Fruit fly (Drosophila melanogaster) whole organism, embryonic: ENCODE results near the gene Rpt4.
A peak's percentile ranks its signal among the peaks of the same experiment; 100 is the strongest.

Experiments used
- Aef1 ChIP-seq: fragments of 200-800 bp; sonication (Bioruptor generic); IDR thresholded peaks from 3 replicates; pipeline ENCODE4 v1.3.6; 2022; ENCODE audit warnings: missing biosample characterization, missing genetic modification characterization
- Atf-2 ChIP-seq: fragments of 200-800 bp; sonication (Bioruptor generic); optimal IDR thresholded peaks from 2 replicates; lab custom pipeline; 2016; ENCODE audit warnings: missing biosample characterization, missing genetic modification characterization
- Atf6 ChIP-seq: fragments of 200-800 bp; sonication (Bioruptor generic); IDR thresholded peaks from 2 replicates; pipeline ENCODE4 v1.3.6; 2022; ENCODE audit warnings: missing biosample characterization, missing genetic modification characterization
- CG10147 ChIP-seq: fragments of 200-800 bp; sonication (Bioruptor generic); optimal IDR thresholded peaks from 2 replicates; lab custom pipeline; 2019; ENCODE audit warnings: missing biosample characterization, mild to moderate bottlenecking, missing genetic modification characterization, moderate library complexity
- CG10654 ChIP-seq: fragments of 200-800 bp; sonication (Bioruptor generic); optimal IDR thresholded peaks from 2 replicates; lab custom pipeline; 2016; ENCODE audit warnings: missing biosample characterization, missing genetic modification characterization
- CG11247 ChIP-seq: fragments of 200-800 bp; sonication (Bioruptor generic); IDR thresholded peaks from 2 replicates; pipeline ENCODE4 v1.3.6; 2022; ENCODE audit warnings: missing biosample characterization, missing genetic modification characterization
- CG12155 ChIP-seq: fragments of 200-800 bp; sonication (Bioruptor generic); optimal IDR thresholded peaks from 3 replicates; lab custom pipeline; 2016; ENCODE audit warnings: missing biosample characterization, missing genetic modification characterization
- CG12659 ChIP-seq: fragments of 200-800 bp; sonication (Bioruptor generic); optimal IDR thresholded peaks from 3 replicates; lab custom pipeline; 2017; ENCODE audit warnings: mild to moderate bottlenecking, missing biosample characterization, missing genetic modification reagents, missing genetic modification characterization
- CG13123 ChIP-seq: fragments of 200-800 bp; sonication (Bioruptor generic); optimal IDR thresholded peaks from 2 replicates; lab custom pipeline; 2016; ENCODE audit warnings: missing biosample characterization, missing genetic modification characterization
- CG14014 ChIP-seq: fragments of 200-800 bp; sonication (Bioruptor generic); IDR thresholded peaks from 2 replicates; pipeline ENCODE4 v1.3.6; 2022; ENCODE audit warnings: missing biosample characterization, missing genetic modification characterization
- CG15514 ChIP-seq: fragments of 200-800 bp; sonication (Bioruptor generic); optimal IDR thresholded peaks from 3 replicates; lab custom pipeline; 2017; ENCODE audit warnings: missing biosample characterization, missing genetic modification characterization, mild to moderate bottlenecking, moderate library complexity, missing genetic modification reagents
- CG17186 ChIP-seq: fragments of 200-800 bp; sonication (Bioruptor generic); optimal IDR thresholded peaks from 3 replicates; lab custom pipeline; 2017; ENCODE audit warnings: missing biosample characterization, missing genetic modification reagents, missing genetic modification characterization
- CG17359 ChIP-seq: fragments of 200-800 bp; sonication (Bioruptor generic); optimal IDR thresholded peaks from 3 replicates; lab custom pipeline; 2018; ENCODE audit warnings: missing biosample characterization, mild to moderate bottlenecking, missing genetic modification characterization, moderate library complexity
- CG18262 ChIP-seq: fragments of 200-800 bp; optimal IDR thresholded peaks from 3 replicates; lab custom pipeline; 2019; ENCODE audit warnings: missing biosample characterization, mild to moderate bottlenecking, missing genetic modification characterization, moderate library complexity
- CG2889 ChIP-seq: fragments of 200-800 bp; sonication (Bioruptor generic); IDR thresholded peaks from 3 replicates; pipeline ENCODE4 v1.3.6; 2022; ENCODE audit warnings: missing biosample characterization, missing genetic modification characterization
- CG33213 ChIP-seq: fragments of 200-800 bp; sonication (Bioruptor generic); optimal IDR thresholded peaks from 3 replicates; lab custom pipeline; 2016; ENCODE audit warnings: missing biosample characterization, missing genetic modification characterization
- CG4404 ChIP-seq: fragments of 200-800 bp; sonication (Bioruptor generic); IDR thresholded peaks from 2 replicates; pipeline ENCODE4 v1.3.6; 2022; ENCODE audit warnings: missing biosample characterization, missing genetic modification characterization
- CG5180 ChIP-seq: fragments of 200-800 bp; sonication (Bioruptor generic); optimal IDR thresholded peaks from 3 replicates; lab custom pipeline; 2017; ENCODE audit warnings: missing biosample characterization, missing genetic modification characterization, mild to moderate bottlenecking, moderate library complexity, missing genetic modification reagents
- CG6175 ChIP-seq: fragments of 200-800 bp; sonication (Bioruptor generic); IDR thresholded peaks from 3 replicates; pipeline ENCODE4 v1.3.6; 2022; ENCODE audit warnings: missing biosample characterization, missing genetic modification characterization
- CG7786 ChIP-seq: fragments of 200-800 bp; sonication (Bioruptor generic); optimal IDR thresholded peaks from 2 replicates; lab custom pipeline; 2016; ENCODE audit warnings: missing biosample characterization, missing genetic modification characterization
- CG9437 ChIP-seq: fragments of 200-800 bp; sonication (Bioruptor generic); optimal IDR thresholded peaks from 2 replicates; lab custom pipeline; 2018; ENCODE audit warnings: missing biosample characterization, mild to moderate bottlenecking, missing genetic modification characterization
- CG9609 ChIP-seq: fragments of 200-800 bp; sonication (Bioruptor generic); optimal IDR thresholded peaks from 3 replicates; lab custom pipeline; 2016; ENCODE audit warnings: missing biosample characterization, missing genetic modification characterization
- CoRest ChIP-seq: fragments of 200-800 bp; sonication (Bioruptor generic); optimal IDR thresholded peaks from 3 replicates; lab custom pipeline; 2018; ENCODE audit warnings: missing biosample characterization, mild to moderate bottlenecking, missing genetic modification characterization, moderate library complexity
- Dad ChIP-seq: fragments of 200-800 bp; sonication (Bioruptor generic); optimal IDR thresholded peaks from 3 replicates; lab custom pipeline; 2016; ENCODE audit warnings: missing biosample characterization, missing genetic modification characterization
- Deaf1 ChIP-seq: fragments of 200-800 bp; optimal IDR thresholded peaks from 3 replicates; lab custom pipeline; 2019; ENCODE audit warnings: missing biosample characterization, mild to moderate bottlenecking, missing genetic modification characterization, moderate library complexity
- H15 ChIP-seq: fragments of 200-800 bp; sonication (Bioruptor generic); IDR thresholded peaks from 3 replicates; pipeline ENCODE4 v1.3.6; 2022; ENCODE audit warnings: missing biosample characterization, missing genetic modification characterization
- Hey ChIP-seq: fragments of 200-800 bp; sonication (Bioruptor generic); optimal IDR thresholded peaks from 3 replicates; lab custom pipeline; 2018; ENCODE audit warnings: missing biosample characterization, mild to moderate bottlenecking, missing genetic modification characterization
- NC2β ChIP-seq: fragments of 200-800 bp; sonication (Bioruptor generic); optimal IDR thresholded peaks from 2 replicates; lab custom pipeline; 2016; ENCODE audit warnings: missing biosample characterization, missing genetic modification characterization
- TFAM ChIP-seq: fragments of 200-800 bp; sonication (Bioruptor generic); optimal IDR thresholded peaks from 2 replicates; lab custom pipeline; 2017; ENCODE audit warnings: missing biosample characterization, missing genetic modification characterization, inconsistent platforms
- Taf1 ChIP-seq: fragments of 200-800 bp; sonication (Bioruptor generic); IDR thresholded peaks from 2 replicates; pipeline ENCODE4 v1.3.6; 2022; ENCODE audit warnings: missing biosample characterization, missing genetic modification characterization
- YL-1 ChIP-seq: fragments of 200-800 bp; sonication (Bioruptor generic); optimal IDR thresholded peaks from 3 replicates; lab custom pipeline; 2017; ENCODE audit warnings: missing biosample characterization, mild to moderate bottlenecking, missing genetic modification characterization
- abd-A ChIP-seq: fragments of 200-800 bp; sonication (Bioruptor generic); optimal IDR thresholded peaks from 3 replicates; lab custom pipeline; 2019; ENCODE audit warnings: missing biosample characterization, mild to moderate bottlenecking, missing genetic modification characterization, moderate library complexity
- ara ChIP-seq: fragments of 200-800 bp; sonication (Bioruptor generic); IDR thresholded peaks from 2 replicates; pipeline ENCODE4 v1.3.6; 2022; ENCODE audit warnings: missing biosample characterization, missing genetic modification characterization
- ato ChIP-seq: fragments of 200-800 bp; sonication (Bioruptor generic); IDR thresholded peaks from 2 replicates; pipeline ENCODE4 v1.3.6; 2022; ENCODE audit warnings: missing biosample characterization, missing genetic modification characterization; ENCODE audit not compliant: partially characterized antibody
- bbx ChIP-seq: fragments of 200-800 bp; sonication (Bioruptor generic); IDR thresholded peaks from 2 replicates; pipeline ENCODE4 v1.3.6; 2022; ENCODE audit warnings: missing biosample characterization, missing genetic modification characterization; ENCODE audit not compliant: partially characterized antibody
- chif ChIP-seq, 2 experiments: fragments of 200-800 bp; sonication (Bioruptor generic); optimal IDR thresholded peaks; 3 replicates each; lab custom pipeline; 2016; ENCODE audit warnings: missing biosample characterization in 2 of 2, missing genetic modification characterization in 2 of 2
- chn ChIP-seq: fragments of 200-800 bp; sonication (Bioruptor generic); optimal IDR thresholded peaks from 2 replicates; lab custom pipeline; 2016; ENCODE audit warnings: missing biosample characterization, missing genetic modification characterization
- croc ChIP-seq: fragments of 200-800 bp; sonication (Bioruptor generic); conservative IDR thresholded peaks from 3 replicates; pipeline ENCODE4 v1.3.6; 2022; ENCODE audit warnings: missing biosample characterization, missing genetic modification characterization
- crp ChIP-seq, 2 experiments: fragments of 200-800 bp; sonication (Bioruptor generic); optimal IDR thresholded peaks; 2 replicates in 1 of 2; 3 replicates in 1 of 2; lab custom pipeline; 2017; ENCODE audit warnings: missing biosample characterization in 2 of 2, missing genetic modification characterization in 2 of 2, mild to moderate bottlenecking in 1 of 2, moderate library complexity in 1 of 2
- da ChIP-seq: fragments of 200-800 bp; sonication (Bioruptor generic); optimal IDR thresholded peaks from 2 replicates; lab custom pipeline; 2016; ENCODE audit warnings: missing biosample characterization, missing genetic modification characterization
- grn ChIP-seq: fragments of 200-800 bp; sonication (Bioruptor generic); optimal IDR thresholded peaks from 3 replicates; lab custom pipeline; 2017; ENCODE audit warnings: missing biosample characterization, missing genetic modification characterization
- ham ChIP-seq: fragments of 200-800 bp; sonication (Bioruptor generic); IDR thresholded peaks from 2 replicates; pipeline ENCODE4 v1.3.6; 2022; ENCODE audit warnings: missing biosample characterization, missing genetic modification characterization
- hth ChIP-seq: fragments of >200 bp; optimal IDR thresholded peaks from 2 replicates; lab custom pipeline; 2017; ENCODE audit warnings: inconsistent platforms
- lilli ChIP-seq: fragments of 200-800 bp; sonication (Bioruptor generic); optimal IDR thresholded peaks from 3 replicates; lab custom pipeline; 2016; ENCODE audit warnings: missing biosample characterization, missing genetic modification characterization
- nerfin-2 ChIP-seq: fragments of 200-800 bp; sonication (Bioruptor generic); IDR thresholded peaks from 2 replicates; pipeline ENCODE4 v1.3.6; 2022; ENCODE audit warnings: missing biosample characterization, missing genetic modification characterization; ENCODE audit not compliant: partially characterized antibody
- odd ChIP-seq: fragments of 200-800 bp; sonication (Bioruptor generic); optimal IDR thresholded peaks from 2 replicates; lab custom pipeline; 2017; ENCODE audit warnings: missing biosample characterization, mild to moderate bottlenecking, missing genetic modification characterization
- row ChIP-seq: fragments of 200-800 bp; sonication (Bioruptor generic); IDR thresholded peaks from 3 replicates; pipeline ENCODE4 v1.3.6; 2022; ENCODE audit warnings: missing biosample characterization, missing genetic modification characterization
- sens ChIP-seq: fragments of 200-800 bp; sonication (Bioruptor generic); peaks from one replicate; lab custom pipeline; 2016; ENCODE audit warnings: missing biosample characterization, missing genetic modification characterization
- sima ChIP-seq: fragments of 200-800 bp; sonication (Bioruptor generic); optimal IDR thresholded peaks from 2 replicates; lab custom pipeline; 2016; ENCODE audit warnings: missing biosample characterization, missing genetic modification characterization
- sisA ChIP-seq: fragments of 200-800 bp; sonication (Bioruptor generic); IDR thresholded peaks from 2 replicates; pipeline ENCODE4 v1.3.6; 2022; ENCODE audit warnings: missing biosample characterization, missing genetic modification characterization
- sob ChIP-seq: fragments of 200-800 bp; sonication (Bioruptor generic); IDR thresholded peaks from 2 replicates; pipeline ENCODE4 v1.3.6; 2022; ENCODE audit warnings: missing biosample characterization, missing genetic modification characterization
- toy ChIP-seq: fragments of 200-800 bp; sonication (Bioruptor generic); IDR thresholded peaks from 2 replicates; pipeline ENCODE4 v1.3.6; 2022; ENCODE audit warnings: missing biosample characterization, missing genetic modification characterization
- vnd ChIP-seq: fragments of 200-800 bp; sonication (Bioruptor generic); IDR thresholded peaks from 3 replicates; pipeline ENCODE4 v1.3.6; 2022; ENCODE audit warnings: missing biosample characterization, missing genetic modification characterization; ENCODE audit not compliant: partially characterized antibody

The Rpt4 gene

DNA sequence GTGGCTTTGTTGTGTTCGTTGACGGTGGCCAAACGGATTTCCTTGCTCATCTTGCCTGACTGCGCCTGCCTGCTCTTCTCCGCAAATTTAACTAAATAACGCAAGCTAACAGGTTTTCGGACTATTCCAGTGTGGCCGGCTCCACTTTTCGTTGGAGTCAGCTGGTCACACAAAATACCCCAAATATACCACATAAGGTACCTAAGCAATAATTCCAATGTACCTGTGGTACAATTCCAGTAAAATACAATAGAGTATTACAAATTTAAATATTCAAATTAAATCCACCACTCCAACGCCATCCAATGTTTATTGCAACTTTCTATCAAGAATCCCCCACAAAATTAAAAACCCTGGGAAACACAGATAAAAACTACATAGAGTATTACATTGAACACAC, 14.5 kb downstream of the Rpt4 start, which contains the start of gene CG3566 (continued):
- peak; percentile 25 for TF ChIP-seq CG12659
- no peak for TF ChIP-seq ham (GFP tag; lab: Robert Waterston, UW)
- no peak for TF ChIP-seq Deaf1 (tag; lab: Kevin White, UChicago)
- no peak for TF ChIP-seq CG12155 (GFP tag; lab: Kevin White, UChicago)
- TF ChIP-seq CoRest (tag; lab: Kevin White, UChicago), result no peak
- no peak for TF ChIP-seq CG9609 (GFP tag; lab: Kevin White, UChicago)
- no peak for TF ChIP-seq croc (GFP tag; lab: Robert Waterston, UW)
- TF ChIP-seq sob (GFP tag; lab: Robert Waterston, UW), result peak; percentile 44; the same call in 1 of the 2 replicates
- no peak for TF ChIP-seq CG6175 (GFP tag; lab: Robert Waterston, UW)
- TF ChIP-seq CG13123 (GFP tag; lab: Kevin White, UChicago), result no peak
- TF ChIP-seq Aef1 (GFP tag; lab: Robert Waterston, UW), result no peak
- TF ChIP-seq CG17186 (GFP tag; lab: Kevin White, UChicago), result no peak
- TF ChIP-seq YL-1 (GFP tag; lab: Kevin White, UChicago), result peak; percentile 59
- peak; percentile 43 for TF ChIP-seq lilli (GFP tag; lab: Kevin White, UChicago)
- peak; percentile 4 for TF ChIP-seq CG18262 (tag; lab: Kevin White, UChicago)
- TF ChIP-seq CG10654 (GFP tag; lab: Kevin White, UChicago), result no peak
- no peak for TF ChIP-seq odd (GFP tag; lab: Kevin White, UChicago)
- TF ChIP-seq ato (GFP tag; lab: Robert Waterston, UW), result no peak
- TF ChIP-seq nerfin-2, result no peak
- no peak for TF ChIP-seq CG11247 (GFP tag; lab: Robert Waterston, UW)
- TF ChIP-seq Atf-2 (GFP tag; lab: Kevin White, UChicago), result no peak
- no peak for TF ChIP-seq chn
- no peak for TF ChIP-seq toy (GFP tag; lab: Robert Waterston, UW)
- no peak for TF ChIP-seq H15 (GFP tag; lab: Robert Waterston, UW)
- TF ChIP-seq da, result no peak
- no peak for TF ChIP-seq abd-A (tag; lab: Kevin White, UChicago)
- no peak for TF ChIP-seq Dad
- TF ChIP-seq CG17359 (tag; lab: Kevin White, UChicago), result no peak
- TF ChIP-seq sisA (GFP tag; lab: Robert Waterston, UW), result no peak
- no peak for TF ChIP-seq CG10147 (GFP tag; lab: Kevin White, UChicago)
- TF ChIP-seq grn (GFP tag; lab: Kevin White, UChicago), result no peak
- TF ChIP-seq crp (GFP tag; optimal IDR thresholded peaks at IDR 0.05; lab: Kevin White, UChicago), result peak in 1 of 2 experiments; percentile 40
- no peak for TF ChIP-seq CG5180 (GFP tag; lab: Kevin White, UChicago)
- TF ChIP-seq sens (GFP tag; lab: Kevin White, UChicago), result peak; percentile 79
- 0 out of 2 replicates have a peak, but pooled peaks have one; percentile 16 for TF ChIP-seq bbx
- TF ChIP-seq CG7786 (GFP tag; lab: Kevin White, UChicago), result no peak
- TF ChIP-seq sima (GFP tag; lab: Kevin White, UChicago), result no peak
- TF ChIP-seq row (GFP tag; lab: Robert Waterston, UW), result peak; percentile 90
- no peak for TF ChIP-seq chif (GFP tag; optimal IDR thresholded peaks at IDR 0.05; lab: Kevin White, UChicago)
- TF ChIP-seq CG15514 (GFP tag; lab: Kevin White, UChicago), result peak; percentile 17
- TF ChIP-seq CG33213 (GFP tag; lab: Kevin White, UChicago), result no peak
- no peak for TF ChIP-seq vnd (GFP tag; lab: Robert Waterston, UW)
- no peak for TF ChIP-seq Taf1
- TF ChIP-seq hth, result no peak
- no peak for TF ChIP-seq CG2889
- TF ChIP-seq CG4404, result no peak
- no peak for TF ChIP-seq Atf6 (GFP tag; lab: Robert Waterston, UW)
- no peak for TF ChIP-seq NC2β (GFP tag; lab: Kevin White, UChicago)
- TF ChIP-seq TFAM (GFP tag; lab: Kevin White, UChicago), result no peak
- no peak for TF ChIP-seq CG14014 (GFP tag; lab: Robert Waterston, UW)
- TF ChIP-seq Hey, result no peak
- TF ChIP-seq ara (GFP tag; lab: Robert Waterston, UW), result no peak
- no peak for TF ChIP-seq CG9437 (GFP tag; lab: Kevin White, UChicago)
